Fruit fly (Drosophila melanogaster) whole organism, embryonic: Measurements from ENCODE around the gene CG10761.

ENCODE experiments used
- CG10462 ChIP-seq: fragments of 200-800 bp; sonication (Bioruptor generic); optimal IDR thresholded peaks from 2 replicates; lab custom pipeline; 2016; ENCODE audit warnings: missing biosample characterization, missing genetic modification characterization
- CG13424 ChIP-seq: fragments of 200-800 bp; sonication (Bioruptor generic); optimal IDR thresholded peaks from 2 replicates; lab custom pipeline; 2019; ENCODE audit warnings: missing biosample characterization, mild to moderate bottlenecking, missing genetic modification characterization, moderate library complexity
- CG18599 ChIP-seq: fragments of 200-800 bp; sonication (Bioruptor generic); optimal IDR thresholded peaks from 3 replicates; lab custom pipeline; 2017; ENCODE audit warnings: missing biosample characterization, missing genetic modification characterization, mild to moderate bottlenecking, moderate library complexity, missing genetic modification reagents
- CG18764 ChIP-seq: fragments of 200-800 bp; sonication (Bioruptor generic); optimal IDR thresholded peaks from 3 replicates; lab custom pipeline; 2016; ENCODE audit warnings: missing biosample characterization, missing genetic modification characterization
- CG2712 ChIP-seq: fragments of 200-800 bp; optimal IDR thresholded peaks from 3 replicates; lab custom pipeline; 2019; ENCODE audit warnings: missing biosample characterization, mild to moderate bottlenecking, missing genetic modification characterization, moderate library complexity
- CG2875 ChIP-seq: fragments of 200-800 bp; sonication (Bioruptor generic); optimal IDR thresholded peaks from 2 replicates; lab custom pipeline; 2017; ENCODE audit warnings: missing biosample characterization, mild to moderate bottlenecking, missing genetic modification characterization, missing genetic modification reagents
- CG2889 ChIP-seq: fragments of 200-800 bp; sonication (Bioruptor generic); IDR thresholded peaks from 3 replicates; pipeline ENCODE4 v1.3.6; 2022; ENCODE audit warnings: missing biosample characterization, missing genetic modification characterization
- CG31388 ChIP-seq: fragments of 200-800 bp; sonication (Bioruptor generic); optimal IDR thresholded peaks from 2 replicates; lab custom pipeline; 2016; ENCODE audit warnings: missing biosample characterization, missing genetic modification characterization
- CG32767 ChIP-seq: fragments of 200-800 bp; sonication (Bioruptor generic); IDR thresholded peaks from 2 replicates; pipeline ENCODE4 v1.3.6; 2022; ENCODE audit warnings: missing biosample characterization, missing genetic modification characterization
- CG3847 ChIP-seq: fragments of 200-800 bp; sonication (Bioruptor generic); IDR thresholded peaks from 2 replicates; pipeline ENCODE4 v1.3.6; 2022; ENCODE audit warnings: missing biosample characterization, missing genetic modification characterization
- CG42726 ChIP-seq: fragments of 200-800 bp; sonication (Bioruptor generic); IDR thresholded peaks from 2 replicates; pipeline ENCODE4 v1.3.6; 2022; ENCODE audit warnings: missing biosample characterization, missing genetic modification characterization; ENCODE audit not compliant: partially characterized antibody
- CG6272 ChIP-seq: fragments of 200-800 bp; sonication (Bioruptor generic); IDR thresholded peaks from 2 replicates; pipeline ENCODE4 v1.3.6; 2022; ENCODE audit warnings: missing biosample characterization, missing genetic modification characterization
- CG6813 ChIP-seq: fragments of 200-800 bp; sonication (Bioruptor generic); optimal IDR thresholded peaks from 2 replicates; lab custom pipeline; 2017; ENCODE audit warnings: missing biosample characterization, missing genetic modification characterization, mild to moderate bottlenecking, moderate library complexity, missing genetic modification reagents
- CG7987 ChIP-seq: fragments of 200-800 bp; sonication (Bioruptor generic); optimal IDR thresholded peaks from 2 replicates; lab custom pipeline; 2018; ENCODE audit warnings: missing biosample characterization, mild to moderate bottlenecking, missing genetic modification characterization, moderate library complexity
- CG8359 ChIP-seq: fragments of 200-800 bp; sonication (Bioruptor generic); optimal IDR thresholded peaks from 2 replicates; lab custom pipeline; 2017; ENCODE audit warnings: missing biosample characterization, mild to moderate bottlenecking, missing genetic modification characterization, borderline replicate concordance
- CG9609 ChIP-seq: fragments of 200-800 bp; sonication (Bioruptor generic); optimal IDR thresholded peaks from 3 replicates; lab custom pipeline; 2016; ENCODE audit warnings: missing biosample characterization, missing genetic modification characterization
- CHES-1-like ChIP-seq: fragments of 200-800 bp; sonication (Bioruptor generic); optimal IDR thresholded peaks from 2 replicates; lab custom pipeline; 2016; ENCODE audit warnings: missing biosample characterization, missing genetic modification characterization
- Dad ChIP-seq: fragments of 200-800 bp; sonication (Bioruptor generic); optimal IDR thresholded peaks from 3 replicates; lab custom pipeline; 2016; ENCODE audit warnings: missing biosample characterization, missing genetic modification characterization
- Dip3 ChIP-seq: fragments of 200-800 bp; sonication (Bioruptor generic); optimal IDR thresholded peaks from 3 replicates; lab custom pipeline; 2016; ENCODE audit warnings: missing biosample characterization, missing genetic modification characterization
- Ets65A ChIP-seq: fragments of 200-800 bp; sonication (Bioruptor generic); peaks from one replicate; lab custom pipeline; 2016; ENCODE audit warnings: missing biosample characterization, missing genetic modification characterization
- Gsc ChIP-seq: fragments of 200-800 bp; sonication (Bioruptor generic); IDR thresholded peaks from 2 replicates; pipeline ENCODE4 v1.3.6; 2022; ENCODE audit warnings: missing biosample characterization, missing genetic modification characterization
- H2.0 ChIP-seq: fragments of 200-800 bp; sonication (Bioruptor generic); IDR thresholded peaks from 2 replicates; pipeline ENCODE4 v1.3.6; 2022; ENCODE audit warnings: missing biosample characterization, missing genetic modification characterization
- Hey ChIP-seq: fragments of 200-800 bp; sonication (Bioruptor generic); optimal IDR thresholded peaks from 3 replicates; lab custom pipeline; 2018; ENCODE audit warnings: missing biosample characterization, mild to moderate bottlenecking, missing genetic modification characterization
- Mad ChIP-seq: fragments of 200-800 bp; sonication (Bioruptor generic); optimal IDR thresholded peaks from 2 replicates; lab custom pipeline; 2016; ENCODE audit warnings: missing biosample characterization, missing genetic modification characterization
- Meics ChIP-seq: fragments of 200-800 bp; sonication (Bioruptor generic); optimal IDR thresholded peaks from 2 replicates; lab custom pipeline; 2017; ENCODE audit warnings: missing biosample characterization, mild to moderate bottlenecking, missing genetic modification characterization
- Nf-YC ChIP-seq: fragments of 200-800 bp; optimal IDR thresholded peaks from 3 replicates; lab custom pipeline; 2019; ENCODE audit warnings: missing biosample characterization, mild to moderate bottlenecking, missing genetic modification characterization, moderate library complexity
- Spps ChIP-seq: fragments of 200-800 bp; sonication (Bioruptor generic); optimal IDR thresholded peaks from 2 replicates; lab custom pipeline; 2018; ENCODE audit warnings: missing biosample characterization, mild to moderate bottlenecking, missing genetic modification characterization
- Xbp1 ChIP-seq: fragments of 200-800 bp; sonication (Bioruptor generic); optimal IDR thresholded peaks from 3 replicates; lab custom pipeline; 2016; ENCODE audit warnings: missing biosample characterization, mild to moderate bottlenecking, missing genetic modification characterization
- az2 ChIP-seq: fragments of 200-800 bp; sonication (Bioruptor generic); optimal IDR thresholded peaks from 3 replicates; lab custom pipeline; 2016; ENCODE audit warnings: missing biosample characterization, missing genetic modification characterization
- bowl ChIP-seq: fragments of 200-800 bp; sonication (Bioruptor generic); IDR thresholded peaks from 2 replicates; pipeline ENCODE4 v1.3.6; 2022; ENCODE audit warnings: missing biosample characterization, missing genetic modification characterization
- cwo ChIP-seq: fragments of 200-800 bp; sonication (Bioruptor generic); optimal IDR thresholded peaks from 3 replicates; lab custom pipeline; 2017; ENCODE audit warnings: missing biosample characterization, missing genetic modification characterization, mild to moderate bottlenecking, moderate library complexity, missing genetic modification reagents
- dmrt99B ChIP-seq: fragments of 200-800 bp; sonication (Bioruptor generic); optimal IDR thresholded peaks from 2 replicates; lab custom pipeline; 2018; ENCODE audit warnings: missing biosample characterization, mild to moderate bottlenecking, missing genetic modification characterization, moderate library complexity
- hb ChIP-seq: fragments of 200-800 bp; sonication (Bioruptor generic); IDR thresholded peaks from 3 replicates; pipeline ENCODE4 v1.3.6; 2022; ENCODE audit warnings: missing biosample characterization, missing genetic modification characterization; ENCODE audit not compliant: partially characterized antibody
- jigr1 ChIP-seq: fragments of 200-800 bp; sonication (Bioruptor generic); IDR thresholded peaks from 3 replicates; pipeline ENCODE4 v1.3.6; 2022; ENCODE audit warnings: missing biosample characterization, missing genetic modification characterization
- kay ChIP-seq: fragments of 200-800 bp; sonication (Bioruptor generic); optimal IDR thresholded peaks from 2 replicates; lab custom pipeline; 2016; ENCODE audit warnings: missing biosample characterization, missing genetic modification characterization
- kni ChIP-seq: fragments of 200-800 bp; sonication (Bioruptor generic); optimal IDR thresholded peaks from 3 replicates; lab custom pipeline; 2017; ENCODE audit warnings: mild to moderate bottlenecking, missing biosample characterization, missing genetic modification reagents, missing genetic modification characterization
- lilli ChIP-seq: fragments of 200-800 bp; sonication (Bioruptor generic); optimal IDR thresholded peaks from 3 replicates; lab custom pipeline; 2016; ENCODE audit warnings: missing biosample characterization, missing genetic modification characterization
- lola ChIP-seq, 3 experiments: fragments of >200 bp in 2 of 3; fragments of 200-800 bp in 1 of 3; sonication (Bioruptor generic) in 1 of 3; optimal IDR thresholded peaks; 2 replicates each; lab custom pipeline; 2017 to 2019; ENCODE audit warnings: missing biosample characterization in 3 of 3, missing genetic modification characterization in 3 of 3, mild to moderate bottlenecking in 1 of 3, moderate library complexity in 1 of 3
- lov ChIP-seq, 2 experiments: fragments of 200-800 bp in 1 of 2; fragments of >200 bp in 1 of 2; sonication (Bioruptor generic) in 1 of 2; IDR thresholded peaks in 1 of 2; optimal IDR thresholded peaks in 1 of 2; 2 replicates in 1 of 2; 3 replicates in 1 of 2; pipeline versions ENCODE4 v1.3.6 to Lab custom; 2017 to 2022; ENCODE audit warnings: missing biosample characterization in 1 of 2, missing genetic modification characterization in 1 of 2
- luna ChIP-seq: fragments of 200-800 bp; sonication (Bioruptor generic); optimal IDR thresholded peaks from 2 replicates; lab custom pipeline; 2016; ENCODE audit warnings: missing biosample characterization, missing genetic modification characterization
- pita ChIP-seq: fragments of 200-800 bp; sonication (Bioruptor generic); optimal IDR thresholded peaks from 2 replicates; lab custom pipeline; 2017; ENCODE audit warnings: missing biosample characterization, mild to moderate bottlenecking, missing genetic modification characterization
- pzg ChIP-seq: fragments of 200-800 bp; sonication (Bioruptor generic); optimal IDR thresholded peaks from 3 replicates; lab custom pipeline; 2018; ENCODE audit warnings: missing biosample characterization, mild to moderate bottlenecking, missing genetic modification characterization, moderate library complexity
- scrt ChIP-seq: fragments of 200-800 bp; sonication (Bioruptor generic); optimal IDR thresholded peaks from 2 replicates; lab custom pipeline; 2018; ENCODE audit warnings: missing biosample characterization, mild to moderate bottlenecking, missing genetic modification characterization, moderate library complexity
- sim ChIP-seq: fragments of 200-800 bp; sonication (Bioruptor generic); IDR thresholded peaks from 2 replicates; pipeline ENCODE4 v1.3.6; 2022; ENCODE audit warnings: missing biosample characterization, missing genetic modification characterization
- tap ChIP-seq: fragments of 200-800 bp; optimal IDR thresholded peaks from 3 replicates; lab custom pipeline; 2019; ENCODE audit warnings: missing biosample characterization, mild to moderate bottlenecking, missing genetic modification characterization, moderate library complexity
- tin ChIP-seq: fragments of 200-800 bp; sonication (Bioruptor generic); optimal IDR thresholded peaks from 3 replicates; lab custom pipeline; 2016; ENCODE audit warnings: missing biosample characterization, missing genetic modification characterization
- tio ChIP-seq: fragments of 200-800 bp; sonication (Bioruptor generic); optimal IDR thresholded peaks from 2 replicates; lab custom pipeline; 2017; ENCODE audit warnings: missing biosample characterization, missing genetic modification characterization, inconsistent platforms
- twi ChIP-seq: fragments of 200-800 bp; optimal IDR thresholded peaks from 2 replicates; lab custom pipeline; 2019; ENCODE audit warnings: missing biosample characterization, mild to moderate bottlenecking, missing genetic modification characterization, moderate library complexity
- tx ChIP-seq: fragments of 200-800 bp; sonication (Bioruptor generic); optimal IDR thresholded peaks from 2 replicates; lab custom pipeline; 2016; ENCODE audit warnings: missing biosample characterization, missing genetic modification characterization
- wdn ChIP-seq: fragments of 200-800 bp; sonication (Bioruptor generic); IDR thresholded peaks from 2 replicates; pipeline ENCODE4 v1.3.6; 2022; ENCODE audit warnings: missing biosample characterization, missing genetic modification characterization

Gene CG10761

DNA sequence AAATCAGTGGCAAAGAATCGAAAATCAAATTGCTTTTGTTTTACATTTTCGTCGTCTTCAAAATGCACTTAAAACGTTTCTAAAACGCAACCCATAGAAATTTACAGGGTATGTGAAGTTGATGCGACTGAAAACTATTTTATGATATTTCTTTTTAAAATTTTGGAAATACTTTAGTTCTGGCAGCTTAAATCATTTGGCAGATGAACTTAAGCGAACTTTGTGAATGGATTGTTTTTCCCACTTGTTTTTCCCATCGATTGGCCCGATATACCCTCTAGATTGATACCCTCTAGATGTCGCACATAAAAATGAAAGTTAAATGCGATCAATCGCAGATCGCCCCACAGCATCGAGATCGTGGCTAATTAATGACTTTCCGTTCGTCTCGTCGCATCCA, 36.4 kb downstream of the CG10761 start:
- TF ChIP-seq Dip3 (GFP tag; lab: Kevin White, UChicago) (no peak), pita (no peak), lov (optimal IDR thresholded peaks at IDR 0.05; lab: Kevin White, UChicago) (no peak), lov (GFP tag; IDR thresholded peaks at IDR 0.05; lab: Robert Waterston, UW) (0 out of 3 replicates have a peak, but pooled peaks have one; percentile 57), Mad (GFP tag; lab: Kevin White, UChicago) (no peak), tio (GFP tag; lab: Kevin White, UChicago) (peak; percentile 53), luna (GFP tag; lab: Kevin White, UChicago) (no peak), CG32767 (GFP tag; lab: Robert Waterston, UW) (no peak), Meics (GFP tag; lab: Kevin White, UChicago) (no peak), CG8359 (GFP tag; lab: Kevin White, UChicago) (no peak), H2.0 (GFP tag; lab: Robert Waterston, UW) (no peak), CHES-1-like (no peak), Xbp1 (GFP tag; lab: Kevin White, UChicago) (peak; percentile 64), CG42726 (GFP tag; lab: Robert Waterston, UW) (no peak), CG9609 (GFP tag; lab: Kevin White, UChicago) (peak; percentile 9), cwo (GFP tag; lab: Kevin White, UChicago) (no peak), pzg (GFP tag; lab: Kevin White, UChicago) (no peak), Gsc (GFP tag; lab: Robert Waterston, UW) (no peak), CG3847 (GFP tag; lab: Robert Waterston, UW) (0 out of 2 replicates have a peak, but pooled peaks have one; percentile 20), CG18764 (GFP tag; lab: Kevin White, UChicago) (no peak), wdn (GFP tag; lab: Robert Waterston, UW) (no peak), Hey (tag; lab: Kevin White, UChicago) (no peak), CG2875 (GFP tag; lab: Kevin White, UChicago) (peak; percentile 70), scrt (GFP tag; lab: Kevin White, UChicago) (no peak), CG2712 (tag; lab: Kevin White, UChicago) (peak; percentile 80), kni (no peak), lilli (GFP tag; lab: Kevin White, UChicago) (peak; percentile 42), CG7987 (no peak), CG31388 (GFP tag; lab: Kevin White, UChicago) (no peak), bowl (GFP tag; lab: Robert Waterston, UW) (no peak), CG18599 (GFP tag; lab: Kevin White, UChicago) (no peak), twi (tag; lab: Kevin White, UChicago) (peak; percentile 13), CG6813 (GFP tag; lab: Kevin White, UChicago) (peak; percentile 43), Dad (GFP tag; lab: Kevin White, UChicago) (no peak), az2 (GFP tag; lab: Kevin White, UChicago) (peak; percentile 69), hb (GFP tag; lab: Robert Waterston, UW) (no peak), dmrt99B (tag; lab: Kevin White, UChicago) (peak; percentile 78), tin (GFP tag; lab: Kevin White, UChicago) (peak; percentile 45), CG10462 (GFP tag; lab: Kevin White, UChicago) (peak; percentile 26), jigr1 (GFP tag; lab: Robert Waterston, UW) (peak; percentile 37; the same call in 1 of the 3 replicates), CG13424 (tag; lab: Kevin White, UChicago) (peak; percentile 53), CG6272 (GFP tag; lab: Robert Waterston, UW) (no peak), tx (GFP tag; lab: Kevin White, UChicago) (peak; percentile 39), lola (GFP tag; optimal IDR thresholded peaks at IDR 0.05; lab: Kevin White, UChicago) (peak in 1 of 3 experiments; percentile 63), tap (tag; lab: Kevin White, UChicago) (peak; percentile 57), Nf-YC (tag; lab: Kevin White, UChicago) (no peak), sim (GFP tag; lab: Robert Waterston, UW) (peak; percentile 34; the same call in 1 of the 2 replicates), CG2889 (GFP tag; lab: Robert Waterston, UW) (no peak), kay (no peak), Ets65A (GFP tag; lab: Kevin White, UChicago) (peak; percentile 94), Spps (tag; lab: Kevin White, UChicago) (peak; percentile 32)
